Worm (Caenorhabditis elegans): ENCODE results near the gene Y43F8B.22.

The Y43F8B.22 gene

DNA sequence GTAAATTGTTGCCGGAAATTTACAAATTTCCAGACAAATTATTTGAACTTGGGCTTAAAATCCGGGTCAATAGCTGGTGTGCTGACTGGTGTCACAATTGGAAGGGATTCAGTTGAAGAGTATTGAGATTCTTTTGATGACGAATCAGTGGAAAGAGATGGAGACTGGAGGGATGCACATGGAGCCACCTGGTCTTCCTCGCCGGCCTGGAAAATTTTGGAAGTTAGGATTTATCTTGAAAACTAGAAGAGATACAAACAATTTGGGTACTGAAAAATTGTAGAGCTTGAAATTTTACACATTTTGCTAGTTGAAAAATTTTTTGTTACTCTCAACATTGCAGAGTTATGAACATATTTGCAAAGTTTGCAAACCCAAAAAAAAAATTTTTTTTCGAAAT lies 37.5 kb downstream of the Y43F8B.22 start:
- TF ChIP-seq C34F6.9 (tag; optimal IDR thresholded peaks at IDR 0.05) (no peak), ama-1 (optimal IDR thresholded peaks at IDR 0.05) (peak; percentile 76), ztf-11 (tag; optimal IDR thresholded peaks at IDR 0.05) (no peak), nhr-12 (tag; optimal IDR thresholded peaks at IDR 0.05) (no peak), nhr-23 (tag; optimal IDR thresholded peaks at IDR 0.05) (no peak), lin-13 (GFP tag; optimal IDR thresholded peaks at IDR 0.05) (no peak), Y55F3AM.14 (GFP tag; optimal IDR thresholded peaks at IDR 0.05) (peak; percentile 20), ceh-82 (tag; optimal IDR thresholded peaks at IDR 0.05) (no peak), ztf-4 (tag; optimal IDR thresholded peaks at IDR 0.05) (peak; percentile 53), nhr-6 (tag; optimal IDR thresholded peaks at IDR 0.05) (no peak), lin-11 (tag; optimal IDR thresholded peaks at IDR 0.05) (no peak), elt-1 (tag; optimal IDR thresholded peaks at IDR 0.05) (no peak), unc-39 (tag; optimal IDR thresholded peaks at IDR 0.05) (no peak)

DNA sequence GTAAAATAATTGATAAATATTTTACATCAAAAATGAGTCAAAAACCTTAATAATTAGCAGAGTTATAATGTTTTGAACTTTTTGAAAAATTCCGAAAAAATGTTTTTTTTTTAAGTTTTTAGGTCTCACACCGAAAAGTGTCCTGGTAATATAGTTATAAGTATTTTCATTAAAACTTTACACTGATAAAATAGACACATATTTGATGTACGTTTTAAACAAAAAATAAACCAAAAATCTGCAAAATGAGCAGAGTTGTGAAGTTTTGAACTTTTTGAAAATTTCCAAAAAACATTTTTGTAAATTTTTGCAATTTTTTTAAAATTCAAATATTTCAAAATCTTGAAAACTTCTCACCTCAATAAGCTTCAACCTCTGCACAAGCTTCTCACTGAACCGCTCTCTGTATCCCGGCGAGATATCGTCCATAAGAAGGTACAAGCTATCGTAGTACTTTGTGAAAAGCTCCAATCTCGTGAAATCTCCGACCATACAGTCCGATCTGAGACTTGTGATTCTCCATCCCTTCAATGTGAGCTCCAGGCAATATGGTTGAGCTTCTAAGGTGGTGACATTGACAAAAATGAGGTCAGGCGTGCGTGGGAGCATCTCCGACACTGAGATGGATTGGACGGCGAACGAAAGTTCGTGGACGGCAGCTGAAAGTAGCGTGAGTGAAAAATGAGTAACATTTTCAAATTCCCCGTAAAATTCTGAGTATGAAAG lies 38.1 kb downstream of the Y43F8B.22 start:
- no peak for TF ChIP-seq ZK546.5 (tag; optimal IDR thresholded peaks at IDR 0.05)
- no peak for TF ChIP-seq ztf-1 (GFP tag; conservative IDR thresholded peaks at IDR 0.05)
- TF ChIP-seq ama-1 (optimal IDR thresholded peaks at IDR 0.05): peak; percentile 52

DNA sequence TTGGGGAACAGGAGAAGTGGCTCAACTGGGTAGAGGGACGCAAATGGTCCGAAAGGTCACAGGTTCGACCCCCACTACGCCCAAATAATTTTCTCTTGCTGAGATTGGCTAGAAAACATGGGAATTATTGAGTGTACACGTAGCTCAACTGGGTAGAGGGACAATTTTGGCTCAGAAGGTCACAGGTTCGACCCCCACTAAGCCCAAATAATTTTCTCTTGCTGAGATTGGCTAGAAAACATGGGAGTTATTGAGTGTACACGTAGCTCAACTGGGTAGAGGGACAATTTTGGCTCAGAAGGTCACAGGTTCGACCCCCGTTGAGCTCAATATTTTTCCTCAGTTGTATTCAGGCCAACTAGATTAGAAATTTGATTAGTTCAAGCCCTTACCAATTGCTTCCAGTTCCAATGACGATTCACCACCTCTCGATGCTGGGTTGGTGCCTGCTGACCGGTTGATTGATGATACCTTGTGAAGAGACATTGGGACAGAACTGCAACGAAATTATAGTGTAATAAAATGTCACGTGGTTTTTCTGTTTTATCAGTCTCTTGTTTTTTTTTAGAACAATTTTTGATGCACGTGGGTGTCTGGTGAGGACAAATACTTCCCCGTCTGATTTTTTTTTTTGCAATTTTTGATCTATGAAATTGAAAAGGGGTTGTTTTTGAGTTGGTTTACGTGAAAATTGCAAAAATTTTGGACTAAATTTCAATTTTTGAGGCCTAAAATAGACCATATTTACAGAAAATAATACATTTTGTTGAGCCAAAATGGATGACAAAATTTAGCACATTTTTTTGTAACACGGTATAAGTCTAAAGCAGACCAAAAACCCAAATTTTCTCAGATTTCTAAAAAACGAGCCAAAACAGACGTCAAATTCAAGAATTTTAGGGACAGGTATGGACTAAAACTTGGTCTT lies 39.0 kb downstream of the Y43F8B.22 start:
- TF ChIP-seq fos-1 (tag; optimal IDR thresholded peaks at IDR 0.05) (no peak), lsy-2 (tag; optimal IDR thresholded peaks at IDR 0.05) (peak in 1 of 2 experiments; percentile 57), C34F6.9 (tag; optimal IDR thresholded peaks at IDR 0.05) (peak; percentile 20), peb-1 (tag; optimal IDR thresholded peaks at IDR 0.05) (no peak), sma-9 (GFP tag; optimal IDR thresholded peaks at IDR 0.05) (peak; percentile 85), sma-9 (tag; optimal IDR thresholded peaks at IDR 0.05) (no peak), nhr-25 (tag; optimal IDR thresholded peaks at IDR 0.05) (peak; percentile 52), Y55F3AM.14 (GFP tag; optimal IDR thresholded peaks at IDR 0.05) (peak; percentile 25), ZK546.5 (tag; optimal IDR thresholded peaks at IDR 0.05) (no peak), nhr-129 (tag; optimal IDR thresholded peaks at IDR 0.05) (peak; percentile 26), mdl-1 (tag; optimal IDR thresholded peaks at IDR 0.05) (peak in 1 of 2 experiments; percentile 34)

ce11 chrV:19522551-19523137 lies 40.0 kb downstream of the Y43F8B.22 start:
- TF ChIP-seq C34F6.9 (tag; optimal IDR thresholded peaks at IDR 0.05): peak; percentile 75
- TF ChIP-seq fos-1 (tag; optimal IDR thresholded peaks at IDR 0.05): peak; percentile 79
- TF ChIP-seq nhr-6 (tag; optimal IDR thresholded peaks at IDR 0.05): peak; percentile 88
- TF ChIP-seq snpc-4 (tag; optimal IDR thresholded peaks at IDR 0.05): peak; percentile 62
- peak; percentile 91 for TF ChIP-seq unc-55 (GFP tag; optimal IDR thresholded peaks at IDR 0.05)
- peak; percentile 73 for TF ChIP-seq unc-62 (GFP tag; optimal IDR thresholded peaks at IDR 0.05)
- TF ChIP-seq egl-27 (tag; optimal IDR thresholded peaks at IDR 0.05): peak; percentile 93
- peak; percentile 88 for TF ChIP-seq nhr-129 (tag; optimal IDR thresholded peaks at IDR 0.05)
- peak; percentile 90 for TF ChIP-seq lin-13 (GFP tag; optimal IDR thresholded peaks at IDR 0.05)
- peak; percentile 88 for TF ChIP-seq F13H6.1 (tag; optimal IDR thresholded peaks at IDR 0.05)
- no peak for TF ChIP-seq peb-1 (tag; optimal IDR thresholded peaks at IDR 0.05)
- no peak for TF ChIP-seq aly-2 (tag; optimal IDR thresholded peaks at IDR 0.05)
- TF ChIP-seq nhr-25 (tag; optimal IDR thresholded peaks at IDR 0.05): peak; percentile 94
- TF ChIP-seq nhr-21 (tag; optimal IDR thresholded peaks at IDR 0.05): peak; percentile 92
- peak; percentile 14 for TF ChIP-seq ceh-82 (tag; optimal IDR thresholded peaks at IDR 0.05)
- TF ChIP-seq nhr-77 (tag; optimal IDR thresholded peaks at IDR 0.05): no peak
- TF ChIP-seq mbf-1 (tag; optimal IDR thresholded peaks at IDR 0.05): no peak
- TF ChIP-seq skn-1 (tag; optimal IDR thresholded peaks at IDR 0.05): no peak
- no peak for TF ChIP-seq R02D3.7 (tag; optimal IDR thresholded peaks at IDR 0.05)
- TF ChIP-seq ceh-16 (tag; optimal IDR thresholded peaks at IDR 0.05): peak; percentile 47
- no peak for TF ChIP-seq ztf-1 (GFP tag; conservative IDR thresholded peaks at IDR 0.05)
- peak; percentile 96 for TF ChIP-seq sma-3 (GFP tag; optimal IDR thresholded peaks at IDR 0.05)
- no peak for TF ChIP-seq unc-39 (tag; optimal IDR thresholded peaks at IDR 0.05)
- TF ChIP-seq nhr-10 (tag; optimal IDR thresholded peaks at IDR 0.05): peak; percentile 71
- TF ChIP-seq ztf-11 (tag; optimal IDR thresholded peaks at IDR 0.05): no peak
- no peak for TF ChIP-seq nhr-12 (tag; optimal IDR thresholded peaks at IDR 0.05)
- peak; percentile 11 for TF ChIP-seq lin-39 (tag; optimal IDR thresholded peaks at IDR 0.05)
- no peak for TF ChIP-seq dmd-4 (tag; optimal IDR thresholded peaks at IDR 0.05)
- TF ChIP-seq zag-1 (tag; optimal IDR thresholded peaks at IDR 0.05): peak; percentile 81
- peak; percentile 92 for TF ChIP-seq ztf-4 (tag; optimal IDR thresholded peaks at IDR 0.05)
- peak; percentile 88 for TF ChIP-seq Y55F3AM.14 (GFP tag; optimal IDR thresholded peaks at IDR 0.05)
- TF ChIP-seq elt-1 (tag; optimal IDR thresholded peaks at IDR 0.05): no peak
- TF ChIP-seq mab-5 (tag; optimal IDR thresholded peaks at IDR 0.05): peak; percentile 97
- TF ChIP-seq nhr-23 (tag; optimal IDR thresholded peaks at IDR 0.05): no peak
- TF ChIP-seq crh-2 (tag; optimal IDR thresholded peaks at IDR 0.05): peak; percentile 93
- peak; percentile 65 to 89 for TF ChIP-seq lsy-2 (tag; optimal IDR thresholded peaks at IDR 0.05)
